Fruit fly (Drosophila melanogaster): Measurements from ENCODE around the gene Not10.

DNA sequence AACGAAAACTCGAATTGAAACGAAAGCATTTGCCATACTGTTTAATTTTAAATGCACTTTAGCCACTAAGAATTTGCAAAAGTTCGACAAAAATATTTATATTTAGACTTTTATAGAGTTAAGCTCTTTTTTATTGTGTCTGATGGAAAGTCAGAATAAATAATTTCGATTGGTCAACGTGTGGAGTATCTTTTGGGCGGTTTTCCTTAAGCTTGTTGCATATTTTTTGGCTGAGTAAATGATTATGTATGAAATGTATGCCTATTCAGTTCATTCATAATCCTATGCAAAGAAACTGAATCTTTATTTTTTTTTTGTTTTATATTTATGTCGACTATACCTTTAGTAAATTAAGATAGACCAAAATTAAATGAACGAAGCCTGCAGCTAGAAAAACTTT, 22.3 kb downstream of the Not10 start:
- TF ChIP-seq usp (GFP tag; optimal IDR thresholded peaks at IDR 0.05), result no peak
- no peak for TF ChIP-seq EcR (GFP tag; optimal IDR thresholded peaks at IDR 0.05)
